Fruit fly (Drosophila melanogaster): ENCODE measurements around the gene CG1077.

Gene CG1077

dm6 chr3R:6170737-6171136, 3.5 kb downstream of the CG1077 start (continued):
- TF ChIP-seq zen (tag; optimal IDR thresholded peaks at IDR 0.05), result no peak
- no peak for TF ChIP-seq CG8924 (tag; optimal IDR thresholded peaks at IDR 0.05)
- TF ChIP-seq pan (optimal IDR thresholded peaks at IDR 0.05), result no peak
- no peak for TF ChIP-seq pan (GFP tag; optimal IDR thresholded peaks at IDR 0.05 in 1 of 2, IDR thresholded peaks at IDR 0.05 in 1 of 2)
- TF ChIP-seq repo (GFP tag; optimal IDR thresholded peaks at IDR 0.05), result no peak
- TF ChIP-seq Lpt (GFP tag; optimal IDR thresholded peaks at IDR 0.05), result no peak
- peak; percentile 86 for TF ChIP-seq Bgb (GFP tag; IDR thresholded peaks at IDR 0.05; ENCODE audit: partially characterized antibody)
- no peak for TF ChIP-seq CG7372 (GFP tag; IDR thresholded peaks at IDR 0.05)
- no peak for TF ChIP-seq CG12744 (GFP tag; optimal IDR thresholded peaks at IDR 0.05)
- no peak for TF ChIP-seq CG13424 (tag; optimal IDR thresholded peaks at IDR 0.05)
- TF ChIP-seq CG8359 (GFP tag; optimal IDR thresholded peaks at IDR 0.05; ENCODE audit: borderline replicate concordance), result no peak
- peak; percentile 47 for TF ChIP-seq Hsf (GFP tag; optimal IDR thresholded peaks at IDR 0.05)
- TF ChIP-seq bsh (GFP tag; optimal IDR thresholded peaks at IDR 0.05), result no peak
- TF ChIP-seq nerfin-1 (tag; optimal IDR thresholded peaks at IDR 0.05), result no peak
- TF ChIP-seq trem (tag; optimal IDR thresholded peaks at IDR 0.05), result no peak
- TF ChIP-seq Eip74EF (GFP tag; optimal IDR thresholded peaks at IDR 0.05), result no peak
- no peak for TF ChIP-seq Blimp-1 (GFP tag; optimal IDR thresholded peaks at IDR 0.05)
- no peak for TF ChIP-seq Atf3 (GFP tag; optimal IDR thresholded peaks at IDR 0.05)
- no peak for TF ChIP-seq CG12299 (tag; optimal IDR thresholded peaks at IDR 0.05)
- TF ChIP-seq org-1 (GFP tag; optimal IDR thresholded peaks at IDR 0.05), result no peak
- no peak for TF ChIP-seq Dek (tag; optimal IDR thresholded peaks at IDR 0.05)
- no peak for TF ChIP-seq Hmx (GFP tag; optimal IDR thresholded peaks at IDR 0.05)
- TF ChIP-seq pb (GFP tag; optimal IDR thresholded peaks at IDR 0.05), result no peak
- no peak for TF ChIP-seq CG4730 (GFP tag; IDR thresholded peaks at IDR 0.05)
- no peak for TF ChIP-seq D (optimal IDR thresholded peaks at IDR 0.05)
- TF ChIP-seq D (GFP tag; optimal IDR thresholded peaks at IDR 0.05), result no peak
- TF ChIP-seq otp (GFP tag; IDR thresholded peaks at IDR 0.05), result no peak
- no peak for TF ChIP-seq CG3065 (GFP tag; optimal IDR thresholded peaks at IDR 0.05)
- no peak for TF ChIP-seq CG10543 (GFP tag; optimal IDR thresholded peaks at IDR 0.05)
- TF ChIP-seq Asciz (GFP tag; optimal IDR thresholded peaks at IDR 0.05), result no peak
- peak; percentile 90 for TF ChIP-seq Ets65A (GFP tag)
- TF ChIP-seq CG30403 (GFP tag; optimal IDR thresholded peaks at IDR 0.05), result peak; percentile 7
- TF ChIP-seq NC2α (GFP tag; optimal IDR thresholded peaks at IDR 0.05), result no peak
- TF ChIP-seq Ravus (GFP tag; IDR thresholded peaks at IDR 0.05), result no peak
- peak; percentile 50 for TF ChIP-seq Xbp1 (GFP tag; optimal IDR thresholded peaks at IDR 0.05)
- TF ChIP-seq Dll (GFP tag; IDR thresholded peaks at IDR 0.05; ENCODE audit: partially characterized antibody), result no peak
- TF ChIP-seq grn (GFP tag; optimal IDR thresholded peaks at IDR 0.05), result no peak
- peak; percentile 96 for TF ChIP-seq CTCF (GFP tag; optimal IDR thresholded peaks at IDR 0.05)
- TF ChIP-seq CG4617 (GFP tag; optimal IDR thresholded peaks at IDR 0.05; ENCODE audit: borderline replicate concordance), result no peak
- peak; percentile 12 for TF ChIP-seq CG7987 (GFP tag; optimal IDR thresholded peaks at IDR 0.05)
- TF ChIP-seq CG6683 (GFP tag; optimal IDR thresholded peaks at IDR 0.05), result no peak
- TF ChIP-seq NfI (GFP tag; optimal IDR thresholded peaks at IDR 0.05), result no peak
- TF ChIP-seq CoRest (tag; optimal IDR thresholded peaks at IDR 0.05), result no peak
- TF ChIP-seq CG14710 (tag; optimal IDR thresholded peaks at IDR 0.05), result peak; percentile 39
- no peak for TF ChIP-seq Nf-YA (GFP tag; IDR thresholded peaks at IDR 0.05)
- peak; percentile 20 for TF ChIP-seq CG8290 (GFP tag; optimal IDR thresholded peaks at IDR 0.05)
- TF ChIP-seq CG8290 (tag; optimal IDR thresholded peaks at IDR 0.05), result no peak
- TF ChIP-seq ab (GFP tag; optimal IDR thresholded peaks at IDR 0.05), result no peak
- TF ChIP-seq CG17912 (GFP tag; optimal IDR thresholded peaks at IDR 0.05), result no peak
- TF ChIP-seq cad (GFP tag; optimal IDR thresholded peaks at IDR 0.05), result no peak
- no peak for TF ChIP-seq CG17361 (GFP tag; IDR thresholded peaks at IDR 0.05)
- TF ChIP-seq knrl (GFP tag; IDR thresholded peaks at IDR 0.05; ENCODE audit: partially characterized antibody), result peak; percentile 78
- TF ChIP-seq ind (GFP tag; optimal IDR thresholded peaks at IDR 0.05), result no peak

Measured in whole organism, embryonic.